Worm (Caenorhabditis elegans): Measurements from ENCODE around the gene prmt-5.

The prmt-5 gene

ce11 chrIII:5201267-5201666 lies 29.1 kb upstream of the prmt-5 start:
- TF ChIP-seq tag-97 (GFP tag; IDR thresholded peaks at IDR 0.05) (no peak), madf-5 (GFP tag; IDR thresholded peaks at IDR 0.05) (no peak), aly-2 (tag; optimal IDR thresholded peaks at IDR 0.05) (no peak), dmd-9 (GFP tag; IDR thresholded peaks at IDR 0.05) (no peak), tra-1 (GFP tag; IDR thresholded peaks at IDR 0.05) (peak; percentile 88), hmg-1.1 (GFP tag; IDR thresholded peaks at IDR 0.05) (no peak), spr-1 (tag; optimal IDR thresholded peaks at IDR 0.05) (no peak), daf-16 (GFP tag; optimal IDR thresholded peaks at IDR 0.05) (peak in 1 of 2 experiments; percentile 26), daf-16 (tag; optimal IDR thresholded peaks at IDR 0.05) (peak; percentile 94), nhr-102 (tag; optimal IDR thresholded peaks at IDR 0.05) (peak; percentile 79), D1046.2 (GFP tag; IDR thresholded peaks at IDR 0.05) (no peak), nhr-10 (tag; optimal IDR thresholded peaks at IDR 0.05) (no peak), nhr-42 (GFP tag; IDR thresholded peaks at IDR 0.05) (no peak), ceh-20 (GFP tag; IDR thresholded peaks at IDR 0.05) (no peak), mep-1 (tag; optimal IDR thresholded peaks at IDR 0.05) (peak; percentile 73), cey-2 (tag; optimal IDR thresholded peaks at IDR 0.05; ENCODE audit: borderline replicate concordance, insufficient read depth) (peak; percentile 12), nhr-28 (tag; optimal IDR thresholded peaks at IDR 0.05) (peak; percentile 99), nhr-237 (tag; optimal IDR thresholded peaks at IDR 0.05) (no peak), egl-27 (tag; optimal IDR thresholded peaks at IDR 0.05) (no peak), F26F4.8 (GFP tag; conservative IDR thresholded peaks at IDR 0.05) (no peak), T20F7.1 (GFP tag; optimal IDR thresholded peaks at IDR 0.05) (peak; percentile 58), nhr-41 (GFP tag; IDR thresholded peaks at IDR 0.05) (peak; percentile 57; the same call in 1 of the 2 replicates), daf-8 (GFP tag; IDR thresholded peaks at IDR 0.05) (no peak), lin-1 (GFP tag; IDR thresholded peaks at IDR 0.05) (peak; percentile 59), unc-62 (GFP tag; optimal IDR thresholded peaks at IDR 0.05 in 1 of 2) (peak; percentile 15 to 98), unc-62 (tag; optimal IDR thresholded peaks at IDR 0.05) (no peak), nhr-6 (tag; optimal IDR thresholded peaks at IDR 0.05) (no peak), hlh-11 (tag; optimal IDR thresholded peaks at IDR 0.05) (peak; percentile 86), snpc-4 (tag; optimal IDR thresholded peaks at IDR 0.05) (no peak), attf-4 (tag; optimal IDR thresholded peaks at IDR 0.05) (no peak), daf-19 (GFP tag; conservative IDR thresholded peaks at IDR 0.05) (no peak), rbr-2 (tag; optimal IDR thresholded peaks at IDR 0.05) (no peak), php-3 (GFP tag; IDR thresholded peaks at IDR 0.05) (peak; percentile 59; the same call in 1 of the 2 replicates), daf-12 (tag; optimal IDR thresholded peaks at IDR 0.05) (no peak), zag-1 (tag; optimal IDR thresholded peaks at IDR 0.05) (no peak), fos-1 (tag; optimal IDR thresholded peaks at IDR 0.05) (no peak), zip-11 (GFP tag; IDR thresholded peaks at IDR 0.05) (no peak), Y105C5A.15 (GFP tag; IDR thresholded peaks at IDR 0.05) (no peak), mxl-3 (GFP tag; optimal IDR thresholded peaks at IDR 0.05) (no peak), egl-43 (GFP tag; IDR thresholded peaks at IDR 0.05) (no peak), dpl-1 (GFP tag; optimal IDR thresholded peaks at IDR 0.05) (peak; percentile 22), gei-8 (GFP tag; optimal IDR thresholded peaks at IDR 0.05) (no peak), skn-1 (tag; optimal IDR thresholded peaks at IDR 0.05) (no peak), arid-1 (GFP tag; conservative IDR thresholded peaks at IDR 0.05) (no peak), lin-13 (GFP tag; optimal IDR thresholded peaks at IDR 0.05) (no peak), ama-1 (optimal IDR thresholded peaks at IDR 0.05) (no peak), ceh-82 (tag; optimal IDR thresholded peaks at IDR 0.05) (no peak), F49E8.2 (tag; optimal IDR thresholded peaks at IDR 0.05; ENCODE audit: borderline replicate concordance) (no peak), nhr-11 (tag; optimal IDR thresholded peaks at IDR 0.05) (no peak), lin-38 (GFP tag; IDR thresholded peaks at IDR 0.05) (no peak), saeg-2 (GFP tag; IDR thresholded peaks at IDR 0.05) (no peak), lin-15B (tag; optimal IDR thresholded peaks at IDR 0.05) (no peak), unc-39 (tag; optimal IDR thresholded peaks at IDR 0.05) (no peak), dve-1 (tag; optimal IDR thresholded peaks at IDR 0.05; ENCODE audit: insufficient read depth) (peak; percentile 97)
